Worm (Caenorhabditis elegans): Measurements from ENCODE around the gene F37C4.5.

Gene F37C4.5

ce11 chrIV:3894770-3895169 lies 21.2 kb upstream of the F37C4.5 start, which contains the start of gene dct-8:
Gene dct-8, plus strand, starts transcription at chrIV:3895070.
- TF ChIP-seq ets-7 (tag; optimal IDR thresholded peaks at IDR 0.05) (no peak), hmbx-1 (tag; optimal IDR thresholded peaks at IDR 0.05) (no peak), tra-4 (tag; optimal IDR thresholded peaks at IDR 0.05) (no peak), tbx-11 (GFP tag; IDR thresholded peaks at IDR 0.05) (no peak), aly-1 (tag; optimal IDR thresholded peaks at IDR 0.05) (no peak), B0310.2 (tag; optimal IDR thresholded peaks at IDR 0.05) (no peak), hmg-4 (GFP tag; optimal IDR thresholded peaks at IDR 0.05) (no peak), tbx-37 (GFP tag; conservative IDR thresholded peaks at IDR 0.05) (no peak)

ce11 chrIV:3894004-3894480 lies 20.4 kb upstream of the F37C4.5 start, which contains the start of gene F56D6.8:
Gene F56D6.8, minus strand, starts transcription at chrIV:3894430.
- no peak for TF ChIP-seq tbx-37 (GFP tag; conservative IDR thresholded peaks at IDR 0.05)
- no peak for TF ChIP-seq aly-1 (tag; optimal IDR thresholded peaks at IDR 0.05)
- TF ChIP-seq ceh-36 (tag; optimal IDR thresholded peaks at IDR 0.05): no peak
- no peak for TF ChIP-seq hmg-4 (GFP tag; optimal IDR thresholded peaks at IDR 0.05)
- TF ChIP-seq tra-4 (tag; optimal IDR thresholded peaks at IDR 0.05): no peak
- no peak for TF ChIP-seq hmbx-1 (tag; optimal IDR thresholded peaks at IDR 0.05)
- TF ChIP-seq sea-1 (GFP tag; conservative IDR thresholded peaks at IDR 0.05): no peak
- no peak for TF ChIP-seq ceh-13 (GFP tag; optimal IDR thresholded peaks at IDR 0.05)
- no peak for TF ChIP-seq ama-1 (optimal IDR thresholded peaks at IDR 0.05)
- TF ChIP-seq flt-1 (GFP tag; IDR thresholded peaks at IDR 0.05): no peak
- TF ChIP-seq scrt-1 (GFP tag; IDR thresholded peaks at IDR 0.05): no peak
- TF ChIP-seq B0310.2 (tag; optimal IDR thresholded peaks at IDR 0.05): no peak
- no peak for TF ChIP-seq pes-1 (GFP tag; IDR thresholded peaks at IDR 0.05)
- TF ChIP-seq F13C5.2 (tag; optimal IDR thresholded peaks at IDR 0.05): no peak
- no peak for TF ChIP-seq hnd-1 (tag; optimal IDR thresholded peaks at IDR 0.05)

- TF ChIP-seq hmg-4 (GFP tag; optimal IDR thresholded peaks at IDR 0.05): no peak
- no peak for TF ChIP-seq tra-4 (tag; optimal IDR thresholded peaks at IDR 0.05)
- TF ChIP-seq ceh-36 (tag; optimal IDR thresholded peaks at IDR 0.05): no peak
- no peak for TF ChIP-seq ama-1 (optimal IDR thresholded peaks at IDR 0.05)
- TF ChIP-seq aly-1 (tag; optimal IDR thresholded peaks at IDR 0.05): no peak
- TF ChIP-seq F13C5.2 (tag; optimal IDR thresholded peaks at IDR 0.05): no peak
- TF ChIP-seq hmbx-1 (tag; optimal IDR thresholded peaks at IDR 0.05): no peak
- no peak for TF ChIP-seq hnd-1 (tag; optimal IDR thresholded peaks at IDR 0.05)
- TF ChIP-seq tbx-37 (GFP tag; conservative IDR thresholded peaks at IDR 0.05): no peak
- no peak for TF ChIP-seq scrt-1 (GFP tag; IDR thresholded peaks at IDR 0.05)
- no peak for TF ChIP-seq sea-1 (GFP tag; conservative IDR thresholded peaks at IDR 0.05)
- no peak for TF ChIP-seq ets-7 (tag; optimal IDR thresholded peaks at IDR 0.05)
Observed at ce11 chrIV:3892027-3892426, 18.4 kb upstream of the F37C4.5 start, which contains the start of gene F56D6.9. Gene F56D6.9, plus strand, starts transcription at chrIV:3892327.

ce11 chrIV:3888963-3889362 lies 15.4 kb upstream of the F37C4.5 start, which contains the start of gene oac-21:
Gene oac-21, plus strand, starts transcription at chrIV:3889263.
- TF ChIP-seq pes-1 (GFP tag; IDR thresholded peaks at IDR 0.05) (no peak), hmg-4 (GFP tag; optimal IDR thresholded peaks at IDR 0.05) (no peak), ama-1 (optimal IDR thresholded peaks at IDR 0.05) (no peak), B0310.2 (tag; optimal IDR thresholded peaks at IDR 0.05) (no peak), tbx-37 (GFP tag; conservative IDR thresholded peaks at IDR 0.05) (no peak), ets-7 (tag; optimal IDR thresholded peaks at IDR 0.05) (no peak), ceh-36 (tag; optimal IDR thresholded peaks at IDR 0.05) (no peak), aly-1 (tag; optimal IDR thresholded peaks at IDR 0.05) (no peak), sea-1 (GFP tag; conservative IDR thresholded peaks at IDR 0.05) (no peak), tbx-11 (GFP tag; IDR thresholded peaks at IDR 0.05) (no peak), ceh-13 (GFP tag; optimal IDR thresholded peaks at IDR 0.05) (no peak), F13C5.2 (tag; optimal IDR thresholded peaks at IDR 0.05) (no peak), scrt-1 (GFP tag; IDR thresholded peaks at IDR 0.05) (no peak), tra-4 (tag; optimal IDR thresholded peaks at IDR 0.05) (no peak), flt-1 (GFP tag; IDR thresholded peaks at IDR 0.05) (no peak), hnd-1 (tag; optimal IDR thresholded peaks at IDR 0.05) (no peak), hmbx-1 (tag; optimal IDR thresholded peaks at IDR 0.05) (no peak)

- no peak for TF ChIP-seq tbx-37 (GFP tag; conservative IDR thresholded peaks at IDR 0.05)
- TF ChIP-seq aly-1 (tag; optimal IDR thresholded peaks at IDR 0.05): no peak
- TF ChIP-seq tra-4 (tag; optimal IDR thresholded peaks at IDR 0.05): no peak
- TF ChIP-seq ceh-13 (GFP tag; optimal IDR thresholded peaks at IDR 0.05): no peak
- TF ChIP-seq sea-1 (GFP tag; conservative IDR thresholded peaks at IDR 0.05): no peak
- TF ChIP-seq hmg-4 (GFP tag; optimal IDR thresholded peaks at IDR 0.05): no peak
- no peak for TF ChIP-seq ets-7 (tag; optimal IDR thresholded peaks at IDR 0.05)
- TF ChIP-seq B0310.2 (tag; optimal IDR thresholded peaks at IDR 0.05): no peak
- TF ChIP-seq pes-1 (GFP tag; IDR thresholded peaks at IDR 0.05): no peak
- TF ChIP-seq hnd-1 (tag; optimal IDR thresholded peaks at IDR 0.05): no peak
- no peak for TF ChIP-seq tbx-11 (GFP tag; IDR thresholded peaks at IDR 0.05)
- TF ChIP-seq F13C5.2 (tag; optimal IDR thresholded peaks at IDR 0.05): no peak
- no peak for TF ChIP-seq flt-1 (GFP tag; IDR thresholded peaks at IDR 0.05)
- TF ChIP-seq hmbx-1 (tag; optimal IDR thresholded peaks at IDR 0.05): no peak
- no peak for TF ChIP-seq scrt-1 (GFP tag; IDR thresholded peaks at IDR 0.05)
- TF ChIP-seq ceh-36 (tag; optimal IDR thresholded peaks at IDR 0.05): no peak
- no peak for TF ChIP-seq ama-1 (optimal IDR thresholded peaks at IDR 0.05)
Observed at ce11 chrIV:3885369-3885768, 11.8 kb upstream of the F37C4.5 start, which contains the start of gene oac-22. Gene oac-22, plus strand, starts transcription at chrIV:3885669.

ce11 chrIV:3881119-3881518 lies 7.5 kb upstream of the F37C4.5 start, which contains the start of the genes F37C4.8 and oac-23:
Gene F37C4.8, minus strand, starts transcription at chrIV:3881219.
Gene oac-23, plus strand, starts transcription at chrIV:3881441.
- TF ChIP-seq hnd-1 (tag; optimal IDR thresholded peaks at IDR 0.05) (no peak), tbx-37 (GFP tag; conservative IDR thresholded peaks at IDR 0.05) (no peak), pes-1 (GFP tag; IDR thresholded peaks at IDR 0.05) (no peak), B0310.2 (tag; optimal IDR thresholded peaks at IDR 0.05) (no peak), ets-7 (tag; optimal IDR thresholded peaks at IDR 0.05) (no peak), flt-1 (GFP tag; IDR thresholded peaks at IDR 0.05) (no peak), hmbx-1 (tag; optimal IDR thresholded peaks at IDR 0.05) (no peak), ama-1 (optimal IDR thresholded peaks at IDR 0.05) (no peak), ceh-13 (GFP tag; optimal IDR thresholded peaks at IDR 0.05) (no peak), hmg-4 (GFP tag; optimal IDR thresholded peaks at IDR 0.05) (no peak), tbx-11 (GFP tag; IDR thresholded peaks at IDR 0.05) (no peak), tra-4 (tag; optimal IDR thresholded peaks at IDR 0.05) (no peak), ceh-36 (tag; optimal IDR thresholded peaks at IDR 0.05) (no peak), F13C5.2 (tag; optimal IDR thresholded peaks at IDR 0.05) (no peak), aly-1 (tag; optimal IDR thresholded peaks at IDR 0.05) (no peak), scrt-1 (GFP tag; IDR thresholded peaks at IDR 0.05) (no peak), sea-1 (GFP tag; conservative IDR thresholded peaks at IDR 0.05) (no peak)
